Fruit fly (Drosophila melanogaster) Kc167 (cell line): ENCODE data around the gene CG12535.

Experiments used
- h ChIP-seq: fragments of >200 bp; optimal IDR thresholded peaks from 3 replicates; lab custom pipeline; 2018; ENCODE audit warnings: missing external identifiers
- insv ChIP-seq: fragments of >200 bp; optimal IDR thresholded peaks from 3 replicates; lab custom pipeline; 2018; ENCODE audit warnings: missing external identifiers
- psq ChIP-seq: fragments of >200 bp; optimal IDR thresholded peaks from 2 replicates; lab custom pipeline; 2017; ENCODE audit warnings: missing external identifiers

- TF ChIP-seq h (lab: Kevin White, UChicago) (no peak), psq (lab: Kevin White, UChicago) (no peak), insv (no peak)
Observed at dm6 chrX:3473636-3474035, 24.9 kb upstream of the CG12535 start.
